Fruit fly (Drosophila melanogaster): ENCODE data around the gene Tsp39D.

The Tsp39D gene

dm6 chr2L:21309754-21310426 lies 34.5 kb upstream of the Tsp39D start, which contains the start of gene Mondo (continued):
- TF ChIP-seq Hr51 (GFP tag; optimal IDR thresholded peaks at IDR 0.05) = peak in 1 of 2 experiments; percentile 41
- TF ChIP-seq Nf-YB (GFP tag; optimal IDR thresholded peaks at IDR 0.05) = no peak
- no peak for TF ChIP-seq fd64A (GFP tag; optimal IDR thresholded peaks at IDR 0.05)
- peak; percentile 42; the same call in 1 of the 2 replicates for TF ChIP-seq stc (GFP tag; IDR thresholded peaks at IDR 0.05)
- TF ChIP-seq Atf6 (GFP tag; IDR thresholded peaks at IDR 0.05) = no peak
- TF ChIP-seq unpg (GFP tag; optimal IDR thresholded peaks at IDR 0.05) = peak; percentile 36
- no peak for TF ChIP-seq schlank (tag; optimal IDR thresholded peaks at IDR 0.05)
- TF ChIP-seq ranshi (GFP tag; IDR thresholded peaks at IDR 0.05) = 0 out of 2 replicates have a peak, but pooled peaks have one; percentile 57
- no peak for TF ChIP-seq cato (GFP tag; optimal IDR thresholded peaks at IDR 0.05; ENCODE audit: borderline replicate concordance)
- TF ChIP-seq CG17612 (GFP tag; IDR thresholded peaks at IDR 0.05) = no peak
- TF ChIP-seq odd (GFP tag; optimal IDR thresholded peaks at IDR 0.05) = no peak
- TF ChIP-seq CG2678 (tag; optimal IDR thresholded peaks at IDR 0.05) = no peak
- TF ChIP-seq HmgZ (tag; optimal IDR thresholded peaks at IDR 0.05) = peak; percentile 6
- peak; percentile 7 for TF ChIP-seq CG11398 (GFP tag; optimal IDR thresholded peaks at IDR 0.05)
- TF ChIP-seq CG10565 (GFP tag; optimal IDR thresholded peaks at IDR 0.05) = no peak
- no peak for TF ChIP-seq Dp (GFP tag; optimal IDR thresholded peaks at IDR 0.05)
- no peak for TF ChIP-seq CG1647 (GFP tag; optimal IDR thresholded peaks at IDR 0.05)
- TF ChIP-seq vvl (GFP tag; IDR thresholded peaks at IDR 0.05) = peak; percentile 42
- TF ChIP-seq CG7357 (GFP tag; IDR thresholded peaks at IDR 0.05) = peak; percentile 77
- TF ChIP-seq CG6689 (GFP tag; IDR thresholded peaks at IDR 0.05) = peak; percentile 57; the same call in 1 of the 2 replicates
- TF ChIP-seq CG2889 (GFP tag; IDR thresholded peaks at IDR 0.05) = no peak
- no peak for TF ChIP-seq hb (GFP tag; IDR thresholded peaks at IDR 0.05; ENCODE audit: partially characterized antibody)
- no peak for TF ChIP-seq fu2 (GFP tag; optimal IDR thresholded peaks at IDR 0.05)
- TF ChIP-seq CG12155 (GFP tag; optimal IDR thresholded peaks at IDR 0.05) = no peak
- TF ChIP-seq ttk (GFP tag; IDR thresholded peaks at IDR 0.05) = no peak; the same call in 1 of the 2 replicates
- no peak for TF ChIP-seq HHEX (GFP tag; optimal IDR thresholded peaks at IDR 0.05)
- no peak for TF ChIP-seq CG30431 (GFP tag; optimal IDR thresholded peaks at IDR 0.05)
- no peak for TF ChIP-seq CG8478 (optimal IDR thresholded peaks at IDR 0.05)
- no peak for TF ChIP-seq CG10654 (GFP tag; optimal IDR thresholded peaks at IDR 0.05)
- TF ChIP-seq CG18476 (GFP tag; optimal IDR thresholded peaks at IDR 0.05) = no peak
- peak; percentile 4 for TF ChIP-seq CHES-1-like (GFP tag; optimal IDR thresholded peaks at IDR 0.05)
- no peak for TF ChIP-seq Optix (GFP tag; IDR thresholded peaks at IDR 0.05)
- no peak for TF ChIP-seq CG10274 (GFP tag; optimal IDR thresholded peaks at IDR 0.05)
- TF ChIP-seq nau (GFP tag; optimal IDR thresholded peaks at IDR 0.05) = no peak
- TF ChIP-seq grau (tag; optimal IDR thresholded peaks at IDR 0.05) = peak; percentile 32
- no peak for TF ChIP-seq pita (GFP tag; optimal IDR thresholded peaks at IDR 0.05)
- peak; percentile 6 for TF ChIP-seq CG10979 (tag; optimal IDR thresholded peaks at IDR 0.05)
- TF ChIP-seq CG14860 (GFP tag; IDR thresholded peaks at IDR 0.05; ENCODE audit: partially characterized antibody) = no peak
- no peak for TF ChIP-seq Oaz (GFP tag; IDR thresholded peaks at IDR 0.05)
- peak; percentile 64 for TF ChIP-seq Ptx1 (GFP tag; IDR thresholded peaks at IDR 0.05)
- TF ChIP-seq ERR (GFP tag; optimal IDR thresholded peaks at IDR 0.05) = peak; percentile 36
- no peak for TF ChIP-seq C15 (GFP tag; IDR thresholded peaks at IDR 0.05)
- no peak for TF ChIP-seq CG7987 (GFP tag; optimal IDR thresholded peaks at IDR 0.05)
- no peak for TF ChIP-seq repo (GFP tag; optimal IDR thresholded peaks at IDR 0.05)
- peak; percentile 14 for TF ChIP-seq ind (GFP tag; optimal IDR thresholded peaks at IDR 0.05)
- TF ChIP-seq gro (GFP tag; optimal IDR thresholded peaks at IDR 0.05) = no peak
- TF ChIP-seq Sin3A (optimal IDR thresholded peaks at IDR 0.05) = peak; percentile 11
- TF ChIP-seq p53 (GFP tag; optimal IDR thresholded peaks at IDR 0.05) = no peak
- 0 out of 2 replicates have a peak, but pooled peaks have one; percentile 7 for TF ChIP-seq ap (GFP tag; IDR thresholded peaks at IDR 0.05)
- no peak for TF ChIP-seq eyg (GFP tag; optimal IDR thresholded peaks at IDR 0.05)
- no peak for TF ChIP-seq HLH4C (GFP tag; IDR thresholded peaks at IDR 0.05; ENCODE audit: partially characterized antibody)

Measured in whole organism, embryonic.